Worm (Caenorhabditis elegans): ENCODE measurements around the gene nhr-170.

The nhr-170 gene

ce11 chrV:18800811-18801210 is at the start of gene nhr-170:
Gene nhr-170, minus strand, starts transcription at chrV:18800826.
- TF ChIP-seq nhr-77 (tag; optimal IDR thresholded peaks at IDR 0.05) (no peak), ZK546.5 (tag; optimal IDR thresholded peaks at IDR 0.05) (no peak), lin-15B (tag; optimal IDR thresholded peaks at IDR 0.05) (no peak), pha-4 (tag; optimal IDR thresholded peaks at IDR 0.05) (peak; percentile 80), lin-39 (tag; optimal IDR thresholded peaks at IDR 0.05) (no peak), ceh-16 (tag; optimal IDR thresholded peaks at IDR 0.05) (no peak), ceh-82 (tag; optimal IDR thresholded peaks at IDR 0.05) (no peak)

ce11 chrV:18848578-18848977 is 48.0 kb upstream of the nhr-170 start:
- TF ChIP-seq hmg-11 (tag; optimal IDR thresholded peaks at IDR 0.05) (no peak), nhr-77 (tag; optimal IDR thresholded peaks at IDR 0.05) (no peak), eor-1 (tag; optimal IDR thresholded peaks at IDR 0.05) (no peak), ceh-16 (tag; optimal IDR thresholded peaks at IDR 0.05) (no peak), aly-2 (tag; optimal IDR thresholded peaks at IDR 0.05) (no peak), nhr-28 (tag; optimal IDR thresholded peaks at IDR 0.05) (no peak), zag-1 (tag; optimal IDR thresholded peaks at IDR 0.05) (no peak), unc-39 (tag; optimal IDR thresholded peaks at IDR 0.05) (no peak), daf-12 (tag; optimal IDR thresholded peaks at IDR 0.05) (no peak), sea-2 (GFP tag; optimal IDR thresholded peaks at IDR 0.05) (no peak), unc-62 (GFP tag; optimal IDR thresholded peaks at IDR 0.05) (no peak)

ce11 chrV:18846480-18846879 is 45.9 kb upstream of the nhr-170 start, which contains the start of gene nhr-230:
Gene nhr-230, plus strand, starts transcription at chrV:18846780.
- no peak for TF ChIP-seq unc-62 (GFP tag; optimal IDR thresholded peaks at IDR 0.05)
- TF ChIP-seq elt-2 (tag; optimal IDR thresholded peaks at IDR 0.05): no peak
- no peak for TF ChIP-seq ztf-4 (tag; optimal IDR thresholded peaks at IDR 0.05)
- no peak for TF ChIP-seq mdl-1 (tag; optimal IDR thresholded peaks at IDR 0.05)
- TF ChIP-seq lin-15B (tag; optimal IDR thresholded peaks at IDR 0.05): no peak
- no peak for TF ChIP-seq R02D3.7 (tag; optimal IDR thresholded peaks at IDR 0.05)
- TF ChIP-seq nhr-76 (tag; optimal IDR thresholded peaks at IDR 0.05): no peak
- TF ChIP-seq sea-2 (GFP tag; optimal IDR thresholded peaks at IDR 0.05): no peak
- TF ChIP-seq egl-27 (tag; optimal IDR thresholded peaks at IDR 0.05): no peak
- TF ChIP-seq tbx-2 (tag; optimal IDR thresholded peaks at IDR 0.05): no peak
- no peak for TF ChIP-seq eor-1 (tag; optimal IDR thresholded peaks at IDR 0.05)
- no peak for TF ChIP-seq mml-1 (tag; optimal IDR thresholded peaks at IDR 0.05)
- TF ChIP-seq fos-1 (tag; optimal IDR thresholded peaks at IDR 0.05): no peak
- TF ChIP-seq nhr-43 (tag; optimal IDR thresholded peaks at IDR 0.05; ENCODE audit: poor library complexity, severe bottlenecking): no peak
- TF ChIP-seq pha-4 (tag; optimal IDR thresholded peaks at IDR 0.05): no peak
- no peak for TF ChIP-seq elt-1 (tag; optimal IDR thresholded peaks at IDR 0.05)
- no peak for TF ChIP-seq nhr-237 (tag; optimal IDR thresholded peaks at IDR 0.05)
- TF ChIP-seq jun-1 (tag; optimal IDR thresholded peaks at IDR 0.05): no peak
- TF ChIP-seq nfya-1 (tag; optimal IDR thresholded peaks at IDR 0.05; ENCODE audit: insufficient read depth): no peak

ce11 chrV:18842468-18842867 is 41.8 kb upstream of the nhr-170 start:
- no peak for TF ChIP-seq lin-15B (tag; optimal IDR thresholded peaks at IDR 0.05)

- TF ChIP-seq lin-15B (tag; optimal IDR thresholded peaks at IDR 0.05) (no peak), lin-39 (tag; optimal IDR thresholded peaks at IDR 0.05) (no peak), elt-2 (tag; optimal IDR thresholded peaks at IDR 0.05) (peak; percentile 61), nhr-43 (tag; optimal IDR thresholded peaks at IDR 0.05; ENCODE audit: poor library complexity, severe bottlenecking) (no peak), ztf-11 (tag; optimal IDR thresholded peaks at IDR 0.05) (no peak), unc-62 (GFP tag; optimal IDR thresholded peaks at IDR 0.05) (no peak), nhr-77 (tag; optimal IDR thresholded peaks at IDR 0.05) (no peak), nfya-1 (tag; optimal IDR thresholded peaks at IDR 0.05; ENCODE audit: insufficient read depth) (peak; percentile 21), lsy-12 (tag; optimal IDR thresholded peaks at IDR 0.05) (no peak), zag-1 (tag; optimal IDR thresholded peaks at IDR 0.05) (no peak), pqm-1 (tag; optimal IDR thresholded peaks at IDR 0.05) (peak; percentile 54), pha-4 (tag; optimal IDR thresholded peaks at IDR 0.05) (peak; percentile 62), hmg-11 (tag; optimal IDR thresholded peaks at IDR 0.05) (peak; percentile 25), egl-5 (tag; optimal IDR thresholded peaks at IDR 0.05) (no peak), fos-1 (tag; optimal IDR thresholded peaks at IDR 0.05) (no peak)
These were observed 38.3 kb upstream of the nhr-170 start, which contains the start of gene nhr-65 for ce11 chrV:18838799-18839354. Gene nhr-65, plus strand, starts transcription at chrV:18839304.

All from whole organism, L3 larva.